Worm (Caenorhabditis elegans) whole organism, late embryonic: ENCODE results near the gene pqn-13.

ENCODE experiments used
- ceh-30 ChIP-seq: fragments of 150-350 bp; optimal IDR thresholded peaks from 2 replicates; lab custom pipeline; 2014; ENCODE audit warnings: missing biosample characterization, missing genetic modification characterization
- ceh-9 ChIP-seq: sonication (generic microtip); optimal IDR thresholded peaks from 2 replicates; lab custom pipeline; 2016; ENCODE audit warnings: mild to moderate bottlenecking, missing genetic modification characterization, inconsistent platforms, missing compliant biosample characterization
- fkh-10 ChIP-seq: fragments of 150-350 bp; optimal IDR thresholded peaks from 2 replicates; lab custom pipeline; 2014; ENCODE audit warnings: missing biosample characterization, missing genetic modification reagents, missing genetic modification characterization
- lim-6 ChIP-seq: sonication (generic microtip); optimal IDR thresholded peaks from 2 replicates; lab custom pipeline; 2016; ENCODE audit warnings: missing genetic modification characterization, missing compliant biosample characterization
- lin-11 ChIP-seq: fragments of 200-800 bp; sonication (Bioruptor generic); optimal IDR thresholded peaks from 2 replicates; lab custom pipeline; 2018; ENCODE audit warnings: mild to moderate bottlenecking, missing genetic modification characterization, missing compliant biosample characterization
- nhr-11 ChIP-seq: fragments of 150-350 bp; optimal IDR thresholded peaks from 2 replicates; lab custom pipeline; 2014; ENCODE audit warnings: missing biosample characterization, missing genetic modification characterization
- npax-4 ChIP-seq: sonication (generic microtip); optimal IDR thresholded peaks from 2 replicates; lab custom pipeline; 2016; ENCODE audit warnings: missing genetic modification characterization, missing compliant biosample characterization
- tbx-2 ChIP-seq: sonication (generic microtip); optimal IDR thresholded peaks from 2 replicates; lab custom pipeline; 2016; ENCODE audit warnings: missing genetic modification characterization, missing compliant biosample characterization
- unc-42 ChIP-seq: sonication (generic microtip); optimal IDR thresholded peaks from 2 replicates; lab custom pipeline; 2016; ENCODE audit warnings: missing genotype, missing genetic modification characterization, missing compliant biosample characterization
- unc-55 ChIP-seq: sonication (generic microtip); optimal IDR thresholded peaks from 2 replicates; lab custom pipeline; 2017; ENCODE audit warnings: missing biosample characterization, missing genetic modification reagents, missing genetic modification characterization
- zip-5 ChIP-seq: sonication (generic microtip); optimal IDR thresholded peaks from 2 replicates; lab custom pipeline; 2016; ENCODE audit warnings: missing genetic modification characterization, missing compliant biosample characterization

ce11 chrV:5677947-5678346 is 2.0 kb upstream of the pqn-13 start:
- no peak for TF ChIP-seq ceh-9 (tag; lab: Kevin White, UChicago)
- TF ChIP-seq npax-4 (tag; lab: Kevin White, UChicago), result no peak
- TF ChIP-seq tbx-2 (tag; lab: Kevin White, UChicago), result no peak
- TF ChIP-seq fkh-10 (GFP tag; lab: Kevin White, UChicago), result no peak
- TF ChIP-seq lim-6, result no peak
- TF ChIP-seq ceh-30 (tag; lab: Kevin White, UChicago), result no peak
- no peak for TF ChIP-seq zip-5 (tag; lab: Kevin White, UChicago)
- TF ChIP-seq lin-11, result no peak
- TF ChIP-seq unc-42 (tag; lab: Kevin White, UChicago), result no peak
- TF ChIP-seq nhr-11 (tag; lab: Kevin White, UChicago), result no peak
- TF ChIP-seq unc-55 (GFP tag; lab: Kevin White, UChicago), result no peak
